Fruit fly (Drosophila melanogaster): ENCODE data around the gene CG33272.

The CG33272 gene

DNA sequence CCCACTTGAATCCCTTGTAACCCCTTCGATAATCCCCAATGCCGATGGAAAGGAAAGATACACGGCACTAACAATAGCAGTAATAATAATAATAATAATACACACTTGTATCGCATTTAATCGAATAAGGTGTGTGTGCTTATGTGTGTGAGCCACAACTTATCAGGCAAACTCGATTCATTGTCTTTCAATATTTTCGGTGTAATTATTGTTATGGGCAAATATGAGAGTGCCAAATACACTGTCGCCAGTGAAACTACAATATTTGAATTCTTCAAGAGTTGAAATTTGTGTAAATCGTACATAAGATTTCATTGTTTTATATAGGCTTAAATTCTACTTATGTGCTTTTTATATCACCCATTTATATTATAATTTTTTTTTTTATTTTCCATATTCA is 5.8 kb upstream of the CG33272 start (continued):
- TF ChIP-seq CG3726 (GFP tag; IDR thresholded peaks at IDR 0.05) (no peak), CG5180 (GFP tag; optimal IDR thresholded peaks at IDR 0.05) (no peak), sc (optimal IDR thresholded peaks at IDR 0.05) (no peak), sc (GFP tag; optimal IDR thresholded peaks at IDR 0.05) (peak; percentile 27), CG43689 (GFP tag; IDR thresholded peaks at IDR 0.05) (no peak), ttk (GFP tag; IDR thresholded peaks at IDR 0.05) (no peak), slou (GFP tag; optimal IDR thresholded peaks at IDR 0.05) (no peak), Spps (tag; optimal IDR thresholded peaks at IDR 0.05) (peak; percentile 44)

DNA sequence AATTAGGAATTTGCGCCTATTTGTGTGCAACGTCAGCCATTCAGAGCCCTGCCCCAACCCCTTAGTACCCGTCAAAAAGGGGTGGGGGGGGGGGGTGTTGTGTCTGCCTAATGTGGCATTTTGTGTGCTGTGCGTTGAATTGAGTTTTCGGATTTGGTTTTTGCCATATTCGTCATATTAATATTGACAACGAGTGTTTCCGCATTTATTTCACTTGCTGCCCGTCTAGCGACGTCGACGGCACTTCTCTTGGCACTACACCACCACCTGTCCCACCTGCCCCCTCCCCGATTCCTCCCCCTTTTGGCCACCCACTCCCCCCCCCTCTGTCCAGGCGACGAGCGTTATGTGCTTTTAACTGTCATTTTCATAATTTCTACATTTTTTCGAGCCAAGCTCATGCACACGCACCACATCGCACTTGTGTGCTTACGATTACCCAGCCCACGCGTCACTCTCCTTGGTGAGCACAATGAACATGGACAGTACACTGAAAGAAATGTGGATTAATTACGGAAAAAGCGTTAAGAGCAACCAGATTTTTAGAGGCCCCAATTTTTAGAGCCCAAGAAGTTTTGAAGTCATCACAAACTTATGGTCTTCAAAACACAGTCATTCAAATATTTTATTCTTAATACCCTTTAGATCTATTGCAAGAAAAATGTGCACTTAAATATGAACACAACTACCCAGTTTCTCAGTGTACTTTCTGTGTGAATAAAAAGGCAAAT is 5.1 kb upstream of the CG33272 start:
- TF ChIP-seq MTF-1 (GFP tag; optimal IDR thresholded peaks at IDR 0.05; ENCODE audit: borderline replicate concordance) (no peak), sisA (GFP tag; IDR thresholded peaks at IDR 0.05) (no peak), ac (GFP tag; optimal IDR thresholded peaks at IDR 0.05) (no peak), kni (GFP tag; optimal IDR thresholded peaks at IDR 0.05) (peak; percentile 78), CG2199 (GFP tag; IDR thresholded peaks at IDR 0.05) (no peak), Hand (GFP tag; optimal IDR thresholded peaks at IDR 0.05) (no peak), grau (tag; optimal IDR thresholded peaks at IDR 0.05) (no peak), Max (GFP tag; optimal IDR thresholded peaks at IDR 0.05) (no peak), CG11696 (GFP tag; IDR thresholded peaks at IDR 0.05) (no peak), CG9797 (GFP tag; optimal IDR thresholded peaks at IDR 0.05) (no peak), CG7839 (tag; optimal IDR thresholded peaks at IDR 0.05) (peak; percentile 7), dati (GFP tag; IDR thresholded peaks at IDR 0.05) (no peak), cg (GFP tag; optimal IDR thresholded peaks at IDR 0.05) (no peak), Atf-2 (GFP tag; optimal IDR thresholded peaks at IDR 0.05) (no peak), CG18011 (GFP tag; optimal IDR thresholded peaks at IDR 0.05) (no peak), emc (GFP tag; optimal IDR thresholded peaks at IDR 0.05) (no peak), CG7372 (GFP tag; IDR thresholded peaks at IDR 0.05) (no peak), CG14441 (GFP tag; IDR thresholded peaks at IDR 0.05) (no peak), CG10979 (tag; optimal IDR thresholded peaks at IDR 0.05) (peak; percentile 13), vvl (GFP tag; IDR thresholded peaks at IDR 0.05) (no peak), so (GFP tag; IDR thresholded peaks at IDR 0.05) (no peak), Jarid2 (GFP tag; optimal IDR thresholded peaks at IDR 0.05) (no peak), Gug (GFP tag; IDR thresholded peaks at IDR 0.05) (no peak), sima (GFP tag; optimal IDR thresholded peaks at IDR 0.05) (no peak), exex (tag; optimal IDR thresholded peaks at IDR 0.05) (no peak), CG42726 (GFP tag; IDR thresholded peaks at IDR 0.05; ENCODE audit: partially characterized antibody) (no peak), nerfin-2 (GFP tag; IDR thresholded peaks at IDR 0.05; ENCODE audit: partially characterized antibody) (no peak), CG4404 (GFP tag; IDR thresholded peaks at IDR 0.05) (no peak), sob (GFP tag; IDR thresholded peaks at IDR 0.05) (no peak), Atf6 (GFP tag; IDR thresholded peaks at IDR 0.05) (no peak), zfh1 (GFP tag; IDR thresholded peaks at IDR 0.05) (no peak), Dip2 (GFP tag; IDR thresholded peaks at IDR 0.05) (no peak), lmd (GFP tag; IDR thresholded peaks at IDR 0.05) (0 out of 2 replicates have a peak, but pooled peaks have one; percentile 10), CG4730 (GFP tag; IDR thresholded peaks at IDR 0.05) (no peak), CG43689 (GFP tag; IDR thresholded peaks at IDR 0.05) (no peak), CG15601 (tag; optimal IDR thresholded peaks at IDR 0.05) (no peak), tna (GFP tag; IDR thresholded peaks at IDR 0.05; ENCODE audit: partially characterized antibody) (0 out of 2 replicates have a peak, but pooled peaks have one; percentile 27), Hmx (GFP tag; optimal IDR thresholded peaks at IDR 0.05) (no peak), CG10321 (GFP tag; IDR thresholded peaks at IDR 0.05) (no peak), otp (GFP tag; IDR thresholded peaks at IDR 0.05) (0 out of 3 replicates have a peak, but pooled peaks have one; percentile 32), CG6689 (GFP tag; IDR thresholded peaks at IDR 0.05) (0 out of 2 replicates have a peak, but pooled peaks have one; percentile 11), unpg (GFP tag; optimal IDR thresholded peaks at IDR 0.05) (peak; percentile 11)
